Worm (Caenorhabditis elegans) whole organism, L3 larva: ENCODE measurements around the gene Y38A10A.11.
A peak's percentile ranks its signal among the peaks of the same experiment; 100 is the strongest.

ENCODE experiments used
- aly-2 ChIP-seq: fragments of 150-350 bp; optimal IDR thresholded peaks from 2 replicates; lab custom pipeline; 2014; ENCODE audit warnings: missing biosample characterization, missing genetic modification characterization
- ama-1 ChIP-seq: fragments of 150-350 bp; optimal IDR thresholded peaks from 2 replicates; lab custom pipeline; 2018
- ceh-16 ChIP-seq: sonication (generic microtip); optimal IDR thresholded peaks from 2 replicates; lab custom pipeline; 2017; ENCODE audit warnings: missing biosample characterization, missing genetic modification characterization
- ceh-28 ChIP-seq: fragments of 150-350 bp; optimal IDR thresholded peaks from 2 replicates; lab custom pipeline; 2014; ENCODE audit warnings: missing biosample characterization, missing genetic modification reagents, missing genetic modification characterization
- ceh-82 ChIP-seq: fragments of 150-350 bp; optimal IDR thresholded peaks from 2 replicates; lab custom pipeline; 2014; ENCODE audit warnings: missing biosample characterization, missing genetic modification characterization
- egl-5 ChIP-seq: fragments of 150-350 bp; optimal IDR thresholded peaks from 2 replicates; lab custom pipeline; 2017; ENCODE audit warnings: missing biosample characterization, missing genetic modification reagents, missing genetic modification characterization, inconsistent platforms
- elt-1 ChIP-seq: fragments of 150-350 bp; optimal IDR thresholded peaks from 2 replicates; lab custom pipeline; 2014; ENCODE audit warnings: missing biosample characterization, missing genetic modification characterization
- elt-2 ChIP-seq: sonication (generic microtip); optimal IDR thresholded peaks from 2 replicates; lab custom pipeline; 2016; ENCODE audit warnings: missing genetic modification reagents, mild to moderate bottlenecking, missing genetic modification characterization, missing compliant biosample characterization
- elt-3 ChIP-seq, 3 experiments: fragments of 150-350 bp in 1 of 3; sonication (generic microtip) in 2 of 3; optimal IDR thresholded peaks; 2 replicates in 2 of 3; 4 replicates in 1 of 3; lab custom pipeline; 2014 to 2017; ENCODE audit warnings: missing biosample characterization in 3 of 3, missing genetic modification characterization in 3 of 3
- eor-1 ChIP-seq, 2 experiments: fragments of 150-350 bp; optimal IDR thresholded peaks; 2 replicates each; lab custom pipeline; 2014 to 2018; ENCODE audit warnings: missing biosample characterization in 2 of 2, missing genetic modification characterization in 2 of 2
- fkh-10 ChIP-seq: sonication (generic microtip); optimal IDR thresholded peaks from 2 replicates; lab custom pipeline; 2017; ENCODE audit warnings: missing biosample characterization, missing genetic modification reagents, missing genetic modification characterization
- fkh-2 ChIP-seq: fragments of 150-350 bp; optimal IDR thresholded peaks from 2 replicates; lab custom pipeline; 2014; ENCODE audit warnings: missing biosample characterization, missing genetic modification reagents, missing genetic modification characterization
- fos-1 ChIP-seq: fragments of 150-350 bp; optimal IDR thresholded peaks from 2 replicates; lab custom pipeline; 2014; ENCODE audit warnings: missing biosample characterization, missing genetic modification characterization
- hmg-11 ChIP-seq: sonication (generic microtip); optimal IDR thresholded peaks from 2 replicates; lab custom pipeline; 2016; ENCODE audit warnings: missing genetic modification characterization, missing compliant biosample characterization
- jun-1 ChIP-seq: fragments of 150-350 bp; optimal IDR thresholded peaks from 2 replicates; lab custom pipeline; 2014; ENCODE audit warnings: missing biosample characterization, missing genetic modification reagents, missing genetic modification characterization
- lin-15B ChIP-seq: fragments of 150-350 bp; optimal IDR thresholded peaks from 2 replicates; lab custom pipeline; 2014; ENCODE audit warnings: missing biosample characterization, missing genetic modification characterization
- lsy-12 ChIP-seq: sonication (generic microtip); optimal IDR thresholded peaks from 2 replicates; lab custom pipeline; 2016; ENCODE audit warnings: mild to moderate bottlenecking, missing genetic modification characterization, missing compliant biosample characterization
- mml-1 ChIP-seq: fragments of 150-350 bp; sonication (generic microtip); optimal IDR thresholded peaks from 3 replicates; lab custom pipeline; 2014; ENCODE audit warnings: missing biosample characterization, missing genetic modification characterization
- nfya-1 ChIP-seq: sonication (generic microtip); optimal IDR thresholded peaks from 2 replicates; lab custom pipeline; 2017; ENCODE audit warnings: missing genetic modification characterization, mild to moderate bottlenecking, missing compliant biosample characterization, antibody characterized with exemption, moderate library complexity; ENCODE audit not compliant: insufficient read depth
- nhr-11 ChIP-seq: fragments of 150-350 bp; optimal IDR thresholded peaks from 2 replicates; lab custom pipeline; 2014; ENCODE audit warnings: missing biosample characterization, missing genetic modification characterization
- nhr-23 ChIP-seq: fragments of 150-350 bp; optimal IDR thresholded peaks from 2 replicates; lab custom pipeline; 2014; ENCODE audit warnings: missing biosample characterization, missing genetic modification reagents, missing genetic modification characterization
- nhr-237 ChIP-seq: fragments of 150-350 bp; optimal IDR thresholded peaks from 2 replicates; lab custom pipeline; 2014; ENCODE audit warnings: missing biosample characterization, missing genetic modification characterization
- nhr-25 ChIP-seq: sonication (generic microtip); optimal IDR thresholded peaks from 2 replicates; lab custom pipeline; 2017; ENCODE audit warnings: missing biosample characterization, missing genetic modification characterization
- nhr-28 ChIP-seq: fragments of 150-350 bp; optimal IDR thresholded peaks from 2 replicates; lab custom pipeline; 2014; ENCODE audit warnings: missing biosample characterization, missing genetic modification characterization
- nhr-43 ChIP-seq: sonication (generic microtip); optimal IDR thresholded peaks from 2 replicates; lab custom pipeline; 2016; ENCODE audit warnings: mild to moderate bottlenecking, missing genetic modification characterization, missing compliant biosample characterization; ENCODE audit not compliant: poor library complexity, severe bottlenecking
- nhr-77 ChIP-seq: fragments of 150-350 bp; optimal IDR thresholded peaks from 2 replicates; lab custom pipeline; 2014; ENCODE audit warnings: missing biosample characterization, missing genetic modification characterization
- pha-4 ChIP-seq: fragments of 150-350 bp; optimal IDR thresholded peaks from 2 replicates; lab custom pipeline; 2014; ENCODE audit warnings: missing biosample characterization, missing genetic modification reagents, missing genetic modification characterization
- pqm-1 ChIP-seq: fragments of 150-350 bp; optimal IDR thresholded peaks from 2 replicates; lab custom pipeline; 2017; ENCODE audit warnings: missing biosample characterization, missing genetic modification characterization, inconsistent platforms
- sea-2 ChIP-seq: fragments of 150-350 bp; sonication (generic microtip); optimal IDR thresholded peaks from 4 replicates; lab custom pipeline; 2014; ENCODE audit warnings: missing biosample characterization, missing genetic modification reagents, missing genetic modification characterization
- skn-1 ChIP-seq: fragments of 150-350 bp; optimal IDR thresholded peaks from 2 replicates; lab custom pipeline; 2014; ENCODE audit warnings: missing biosample characterization, missing genetic modification characterization
- snpc-4 ChIP-seq: fragments of 150-350 bp; optimal IDR thresholded peaks from 2 replicates; lab custom pipeline; 2014; ENCODE audit warnings: missing biosample characterization, missing genetic modification characterization
- tbx-2 ChIP-seq: sonication (generic microtip); optimal IDR thresholded peaks from 2 replicates; lab custom pipeline; 2016; ENCODE audit warnings: mild to moderate bottlenecking, missing genetic modification characterization, missing compliant biosample characterization
- unc-39 ChIP-seq: sonication (generic microtip); optimal IDR thresholded peaks from 4 replicates; lab custom pipeline; 2017; ENCODE audit warnings: missing biosample characterization, missing genetic modification characterization
- unc-62 ChIP-seq: fragments of 150-350 bp; sonication (generic microtip); optimal IDR thresholded peaks from 4 replicates; lab custom pipeline; 2014; ENCODE audit warnings: missing biosample characterization, missing genetic modification reagents, missing genetic modification characterization
- ztf-11 ChIP-seq: fragments of 150-350 bp; optimal IDR thresholded peaks from 2 replicates; lab custom pipeline; 2014; ENCODE audit warnings: missing biosample characterization, missing genetic modification characterization
- ztf-4 ChIP-seq: fragments of 150-350 bp; optimal IDR thresholded peaks from 2 replicates; lab custom pipeline; 2014; ENCODE audit warnings: missing biosample characterization, missing genetic modification characterization

The Y38A10A.11 gene

DNA sequence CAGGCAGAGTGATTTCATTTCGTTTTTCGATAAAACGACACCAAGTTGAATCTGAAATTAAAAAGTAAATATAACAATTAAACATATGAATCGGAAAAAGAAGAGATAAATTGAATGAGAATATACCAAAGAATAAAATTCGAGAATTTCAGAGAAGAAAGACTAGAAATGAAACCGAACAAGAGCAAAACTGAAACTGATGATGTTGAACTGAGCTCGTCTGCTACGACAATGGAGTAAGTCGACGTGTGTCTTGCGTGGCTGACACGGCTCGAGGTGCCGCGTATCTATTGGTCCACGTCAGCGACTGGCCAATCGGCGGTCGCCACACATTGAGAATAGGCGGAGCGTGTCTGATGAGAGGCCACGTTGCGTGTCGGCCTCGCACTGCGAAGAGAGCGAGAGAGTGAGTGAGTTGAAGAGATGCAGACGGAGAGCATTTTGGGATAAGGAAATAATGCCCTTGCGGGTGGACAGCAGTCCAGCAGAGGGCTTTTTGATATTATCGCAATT lies 2.8 kb downstream of the Y38A10A.11 start, which contains the start of gene crt-1 (continued):
- no peak for TF ChIP-seq unc-39
- no peak for TF ChIP-seq nhr-77 (tag; lab: Kevin White, UChicago)
- TF ChIP-seq snpc-4 (tag; lab: Kevin White, UChicago) = peak; percentile 57
- TF ChIP-seq nhr-25 (tag; lab: Kevin White, UChicago) = peak; percentile 82

- no peak for TF ChIP-seq fos-1
- peak; percentile 58 for TF ChIP-seq ama-1 (lab: Kevin White, UChicago)
Observed at ce11 chrV:6099634-6100033, 3.7 kb downstream of the Y38A10A.11 start.

ce11 chrV:6098755-6099155 lies 4.6 kb downstream of the Y38A10A.11 start:
- TF ChIP-seq nfya-1 (tag; lab: Kevin White, UChicago) = peak; percentile 22
- no peak for TF ChIP-seq nhr-11
- no peak for TF ChIP-seq ztf-11 (tag; lab: Kevin White, UChicago)
- peak; percentile 21 for TF ChIP-seq pha-4 (tag; lab: Kevin White, UChicago)
- TF ChIP-seq pqm-1 (tag; lab: Kevin White, UChicago) = no peak
- peak; percentile 52 for TF ChIP-seq lsy-12 (tag; lab: Kevin White, UChicago)
- no peak for TF ChIP-seq elt-1 (tag; lab: Kevin White, UChicago)
- TF ChIP-seq jun-1 (tag; lab: Kevin White, UChicago) = no peak
- TF ChIP-seq nhr-77 (tag; lab: Kevin White, UChicago) = peak; percentile 44
- peak; percentile 11 for TF ChIP-seq ceh-28 (tag; lab: Kevin White, UChicago)
- peak; percentile 11 for TF ChIP-seq nhr-23 (tag; lab: Kevin White, UChicago)
- TF ChIP-seq ama-1 (lab: Kevin White, UChicago) = peak; percentile 96
- TF ChIP-seq tbx-2 (tag; lab: Kevin White, UChicago) = no peak
- peak; percentile 24 for TF ChIP-seq fos-1
- peak; percentile 40 for TF ChIP-seq elt-2 (tag; lab: Kevin White, UChicago)
- no peak for TF ChIP-seq sea-2 (GFP tag; lab: Kevin White, UChicago)
- TF ChIP-seq nhr-43 = peak; percentile 8
- no peak for TF ChIP-seq ztf-4 (tag; lab: Kevin White, UChicago)

DNA sequence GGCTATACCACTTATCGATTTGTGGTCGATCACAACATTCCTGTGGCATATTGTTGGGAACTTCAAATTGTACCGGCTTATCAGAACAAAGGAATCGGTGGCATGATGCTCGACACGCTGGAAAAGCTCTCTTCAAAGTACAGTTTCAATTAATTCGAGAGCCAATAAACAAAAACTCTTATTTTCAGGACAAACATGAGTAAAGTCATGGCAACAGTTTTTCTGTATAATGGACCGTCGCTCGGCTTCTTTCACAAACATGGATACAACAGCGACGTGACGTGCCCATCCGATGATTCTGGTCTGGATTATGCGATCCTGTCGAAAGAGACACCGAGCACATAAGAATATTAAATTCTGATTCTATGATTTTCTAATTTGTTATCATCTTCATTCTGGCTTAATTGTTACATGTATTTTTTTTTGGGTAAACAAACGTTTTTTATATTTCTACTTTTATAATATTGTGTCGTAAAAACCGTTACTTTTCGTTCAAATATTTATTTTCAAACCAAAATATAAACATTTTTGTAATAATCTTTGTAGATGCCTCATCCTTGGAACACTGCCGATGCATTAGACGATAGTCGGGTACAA lies 6.7 kb downstream of the Y38A10A.11 start, which contains the start of gene smut-1:
Gene smut-1 (plus strand): TSS at position 547 of the 597 bp plus-strand sequence.
- TF ChIP-seq elt-3 (tag; optimal IDR thresholded peaks at IDR 0.05; lab: Kevin White, UChicago) (no peak), unc-62 (GFP tag; lab: Kevin White, UChicago) (no peak), jun-1 (tag; lab: Kevin White, UChicago) (no peak), elt-1 (tag; lab: Kevin White, UChicago) (no peak)

DNA sequence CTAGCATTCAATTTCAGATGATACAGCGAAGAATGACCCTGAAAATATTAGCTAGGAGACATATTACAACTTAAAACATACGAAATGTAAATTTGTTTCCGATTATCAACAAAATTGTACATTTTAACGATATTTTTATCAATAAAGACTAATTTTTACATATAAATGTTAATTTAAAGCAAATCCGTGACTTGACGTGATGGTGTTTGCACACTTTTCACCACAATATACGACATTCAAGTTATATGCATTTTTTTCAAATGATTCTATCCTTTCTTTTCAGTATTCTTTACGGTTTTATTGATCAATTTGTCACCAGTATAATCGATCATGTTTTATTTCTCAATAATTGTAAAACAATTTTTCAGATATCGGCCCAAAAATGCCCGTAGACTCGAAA lies 7.5 kb downstream of the Y38A10A.11 start, which contains the start of gene Y38A10A.7:
Gene Y38A10A.7 (plus strand): TSS at position 369 of the 400 bp plus-strand sequence.
- no peak for TF ChIP-seq mml-1 (tag; lab: Kevin White, UChicago)
- TF ChIP-seq unc-39 = no peak
- no peak for TF ChIP-seq lin-15B (tag; lab: Kevin White, UChicago)
- no peak for TF ChIP-seq fkh-2
- no peak for TF ChIP-seq nhr-11
- no peak for TF ChIP-seq fos-1
- TF ChIP-seq ceh-82 (tag; lab: Kevin White, UChicago) = no peak
- no peak for TF ChIP-seq sea-2 (GFP tag; lab: Kevin White, UChicago)
- no peak for TF ChIP-seq tbx-2 (tag; lab: Kevin White, UChicago)
- no peak for TF ChIP-seq ceh-16 (tag; lab: Kevin White, UChicago)
- peak; percentile 46 for TF ChIP-seq pha-4 (tag; lab: Kevin White, UChicago)
- no peak for TF ChIP-seq nhr-28 (tag; lab: Kevin White, UChicago)
- TF ChIP-seq lsy-12 (tag; lab: Kevin White, UChicago) = no peak
- no peak for TF ChIP-seq ztf-4 (tag; lab: Kevin White, UChicago)
- no peak for TF ChIP-seq nhr-77 (tag; lab: Kevin White, UChicago)
- TF ChIP-seq nhr-237 (tag; lab: Kevin White, UChicago) = no peak
- TF ChIP-seq nhr-23 (tag; lab: Kevin White, UChicago) = peak; percentile 3
- no peak for TF ChIP-seq elt-1 (tag; lab: Kevin White, UChicago)
- no peak for TF ChIP-seq nhr-43
- no peak for TF ChIP-seq unc-62 (GFP tag; lab: Kevin White, UChicago)
- no peak for TF ChIP-seq aly-2 (tag; lab: Kevin White, UChicago)
- peak; percentile 58 for TF ChIP-seq hmg-11 (tag; lab: Kevin White, UChicago)
- TF ChIP-seq nfya-1 (tag; lab: Kevin White, UChicago) = peak; percentile 31
- no peak for TF ChIP-seq eor-1 (tag; optimal IDR thresholded peaks at IDR 0.05; lab: Kevin White, UChicago)
- TF ChIP-seq elt-2 (tag; lab: Kevin White, UChicago) = peak; percentile 8
- TF ChIP-seq fkh-10 = no peak
- no peak for TF ChIP-seq skn-1 (tag; lab: Kevin White, UChicago)
- no peak for TF ChIP-seq egl-5 (tag; lab: Kevin White, UChicago)
- no peak for TF ChIP-seq snpc-4 (tag; lab: Kevin White, UChicago)
- no peak for TF ChIP-seq pqm-1 (tag; lab: Kevin White, UChicago)
- TF ChIP-seq, all 47 proteins: peak for 5
